Fruit fly (Drosophila melanogaster) whole organism, embryonic: ENCODE results near the gene Atg6.

Source experiments
- CG10543 ChIP-seq: fragments of 200-800 bp; sonication (Bioruptor generic); optimal IDR thresholded peaks from 3 replicates; lab custom pipeline; 2017; ENCODE audit warnings: missing biosample characterization, mild to moderate bottlenecking, missing genetic modification characterization, moderate library complexity
- CG11456 ChIP-seq: fragments of 200-800 bp; sonication (Bioruptor generic); IDR thresholded peaks from 3 replicates; pipeline ENCODE4 v1.3.6; 2022; ENCODE audit warnings: missing biosample characterization, missing genetic modification characterization
- CG13123 ChIP-seq: fragments of 200-800 bp; sonication (Bioruptor generic); optimal IDR thresholded peaks from 2 replicates; lab custom pipeline; 2016; ENCODE audit warnings: missing biosample characterization, missing genetic modification characterization
- CG16863 ChIP-seq: fragments of 200-800 bp; sonication (Bioruptor generic); optimal IDR thresholded peaks from 3 replicates; lab custom pipeline; 2016; ENCODE audit warnings: missing biosample characterization, missing genetic modification characterization
- CG17186 ChIP-seq: fragments of 200-800 bp; sonication (Bioruptor generic); optimal IDR thresholded peaks from 3 replicates; lab custom pipeline; 2017; ENCODE audit warnings: missing biosample characterization, missing genetic modification reagents, missing genetic modification characterization
- CG17912 ChIP-seq: fragments of 200-800 bp; sonication (Bioruptor generic); optimal IDR thresholded peaks from 2 replicates; lab custom pipeline; 2018; ENCODE audit warnings: missing biosample characterization, mild to moderate bottlenecking, missing genetic modification characterization
- CG1792 ChIP-seq: fragments of 200-800 bp; sonication (Bioruptor generic); optimal IDR thresholded peaks from 2 replicates; lab custom pipeline; 2016; ENCODE audit warnings: missing biosample characterization, missing genetic modification characterization
- CG18011 ChIP-seq: fragments of 200-800 bp; sonication (Bioruptor generic); optimal IDR thresholded peaks from 2 replicates; lab custom pipeline; 2017; ENCODE audit warnings: missing biosample characterization, missing genetic modification characterization, mild to moderate bottlenecking, moderate library complexity, missing genotype
- CG1832 ChIP-seq: fragments of 200-800 bp; sonication (Bioruptor generic); optimal IDR thresholded peaks from 2 replicates; lab custom pipeline; 2017; ENCODE audit warnings: missing biosample characterization, mild to moderate bottlenecking, missing genetic modification characterization, inconsistent platforms
- CG2120 ChIP-seq: fragments of 200-800 bp; sonication (Bioruptor generic); optimal IDR thresholded peaks from 3 replicates; lab custom pipeline; 2016; ENCODE audit warnings: missing biosample characterization, missing genetic modification characterization
- CG2712 ChIP-seq: fragments of 200-800 bp; optimal IDR thresholded peaks from 3 replicates; lab custom pipeline; 2019; ENCODE audit warnings: missing biosample characterization, mild to moderate bottlenecking, missing genetic modification characterization, moderate library complexity
- CG31224 ChIP-seq: fragments of 200-800 bp; sonication (Bioruptor generic); IDR thresholded peaks from 2 replicates; pipeline ENCODE4 v1.3.6; 2022; ENCODE audit warnings: missing biosample characterization, missing genetic modification characterization
- CG3407 ChIP-seq: fragments of 200-800 bp; sonication (Bioruptor generic); optimal IDR thresholded peaks from 2 replicates; lab custom pipeline; 2018; ENCODE audit warnings: missing biosample characterization, mild to moderate bottlenecking, missing genetic modification characterization
- CG34376 ChIP-seq: fragments of 200-800 bp; sonication (Bioruptor generic); optimal IDR thresholded peaks from 2 replicates; lab custom pipeline; 2018; ENCODE audit warnings: missing biosample characterization, mild to moderate bottlenecking, missing genetic modification characterization
- CG4328 ChIP-seq: fragments of 200-800 bp; sonication (Bioruptor generic); optimal IDR thresholded peaks from 3 replicates; lab custom pipeline; 2017; ENCODE audit warnings: missing biosample characterization, missing genetic modification reagents, missing genetic modification characterization
- CG9817 ChIP-seq: fragments of 200-800 bp; sonication (Bioruptor generic); optimal IDR thresholded peaks from 2 replicates; lab custom pipeline; 2018; ENCODE audit warnings: missing biosample characterization, mild to moderate bottlenecking, missing genetic modification characterization, moderate library complexity
- CG9876 ChIP-seq: fragments of 200-800 bp; sonication (Bioruptor generic); optimal IDR thresholded peaks from 2 replicates; lab custom pipeline; 2016; ENCODE audit warnings: missing biosample characterization, missing genetic modification characterization
- Camta ChIP-seq: fragments of 200-800 bp; sonication (Bioruptor generic); optimal IDR thresholded peaks from 2 replicates; lab custom pipeline; 2016; ENCODE audit warnings: missing biosample characterization, missing genetic modification characterization
- CoRest ChIP-seq: fragments of 200-800 bp; sonication (Bioruptor generic); optimal IDR thresholded peaks from 3 replicates; lab custom pipeline; 2018; ENCODE audit warnings: missing biosample characterization, mild to moderate bottlenecking, missing genetic modification characterization, moderate library complexity
- CrebB ChIP-seq: fragments of 200-800 bp; sonication (Bioruptor generic); optimal IDR thresholded peaks from 3 replicates; lab custom pipeline; 2018; ENCODE audit warnings: missing biosample characterization, mild to moderate bottlenecking, missing genetic modification characterization
- Dip2 ChIP-seq: fragments of 200-800 bp; sonication (Bioruptor generic); IDR thresholded peaks from 2 replicates; pipeline ENCODE4 v1.3.6; 2022; ENCODE audit warnings: missing biosample characterization, missing genetic modification characterization
- Dp ChIP-seq: fragments of 200-800 bp; sonication (Bioruptor generic); optimal IDR thresholded peaks from 2 replicates; lab custom pipeline; 2018; ENCODE audit warnings: missing biosample characterization, mild to moderate bottlenecking, missing genetic modification characterization, moderate library complexity
- E2f2 ChIP-seq: fragments of 200-800 bp; sonication (Bioruptor generic); IDR thresholded peaks from 2 replicates; pipeline ENCODE4 v1.3.6; 2022; ENCODE audit warnings: missing biosample characterization, missing genetic modification characterization
- Fer3 ChIP-seq: fragments of 200-800 bp; sonication (Bioruptor generic); optimal IDR thresholded peaks from 2 replicates; lab custom pipeline; 2018; ENCODE audit warnings: missing biosample characterization, mild to moderate bottlenecking, missing genetic modification characterization, moderate library complexity
- Hr3 ChIP-seq: fragments of 200-800 bp; sonication (Bioruptor generic); optimal IDR thresholded peaks from 3 replicates; lab custom pipeline; 2016; ENCODE audit warnings: missing biosample characterization, missing genetic modification characterization
- Lhr ChIP-seq: fragments of 200-800 bp; sonication (Bioruptor generic); optimal IDR thresholded peaks from 3 replicates; lab custom pipeline; 2017; ENCODE audit warnings: mild to moderate bottlenecking, missing biosample characterization, missing genetic modification reagents, missing genetic modification characterization
- Nf-YA ChIP-seq: fragments of 200-800 bp; sonication (Bioruptor generic); IDR thresholded peaks from 2 replicates; pipeline ENCODE4 v1.3.6; 2022; ENCODE audit warnings: missing biosample characterization, missing genetic modification characterization
- Side ChIP-seq: fragments of 200-800 bp; sonication (Bioruptor generic); optimal IDR thresholded peaks from 2 replicates; lab custom pipeline; 2016; ENCODE audit warnings: missing biosample characterization, missing genetic modification characterization
- Six4 ChIP-seq: fragments of 200-800 bp; sonication (Bioruptor generic); optimal IDR thresholded peaks from 2 replicates; lab custom pipeline; 2016; ENCODE audit warnings: missing biosample characterization, missing genetic modification characterization
- TFAM ChIP-seq: fragments of 200-800 bp; sonication (Bioruptor generic); optimal IDR thresholded peaks from 2 replicates; lab custom pipeline; 2017; ENCODE audit warnings: missing biosample characterization, missing genetic modification characterization, inconsistent platforms
- abd-A ChIP-seq: fragments of 200-800 bp; sonication (Bioruptor generic); optimal IDR thresholded peaks from 3 replicates; lab custom pipeline; 2019; ENCODE audit warnings: missing biosample characterization, mild to moderate bottlenecking, missing genetic modification characterization, moderate library complexity
- al ChIP-seq: fragments of 200-800 bp; sonication (Bioruptor generic); IDR thresholded peaks from 2 replicates; pipeline ENCODE4 v1.3.6; 2022; ENCODE audit warnings: missing biosample characterization, missing genetic modification characterization
- az2 ChIP-seq: fragments of 200-800 bp; sonication (Bioruptor generic); optimal IDR thresholded peaks from 3 replicates; lab custom pipeline; 2016; ENCODE audit warnings: missing biosample characterization, missing genetic modification characterization
- cad ChIP-seq: fragments of >200 bp; optimal IDR thresholded peaks from 2 replicates; lab custom pipeline; 2017; ENCODE audit warnings: missing biosample characterization, missing genetic modification characterization
- cg ChIP-seq: fragments of 200-800 bp; sonication (Bioruptor generic); optimal IDR thresholded peaks from 3 replicates; lab custom pipeline; 2019; ENCODE audit warnings: missing biosample characterization, mild to moderate bottlenecking, missing genetic modification characterization, moderate library complexity
- dysf ChIP-seq: fragments of 200-800 bp; sonication (Bioruptor generic); IDR thresholded peaks from 3 replicates; pipeline ENCODE4 v1.3.6; 2022; ENCODE audit warnings: missing biosample characterization, missing genetic modification characterization
- esg ChIP-seq: fragments of 200-800 bp; sonication (Bioruptor generic); conservative IDR thresholded peaks from 2 replicates; pipeline ENCODE4 v1.3.6; 2022; ENCODE audit warnings: missing biosample characterization, missing genetic modification characterization
- ewg ChIP-seq: fragments of 200-800 bp; sonication (Bioruptor generic); optimal IDR thresholded peaks from 3 replicates; lab custom pipeline; 2017; ENCODE audit warnings: mild to moderate bottlenecking, missing biosample characterization, missing genetic modification reagents, missing genetic modification characterization
- fd96Cb ChIP-seq: fragments of 200-800 bp; sonication (Bioruptor generic); optimal IDR thresholded peaks from 2 replicates; lab custom pipeline; 2018; ENCODE audit warnings: missing biosample characterization, mild to moderate bottlenecking, missing genetic modification characterization, moderate library complexity
- gce ChIP-seq: fragments of 200-800 bp; sonication (Bioruptor generic); IDR thresholded peaks from 3 replicates; pipeline ENCODE4 v1.3.6; 2022; ENCODE audit warnings: missing biosample characterization, missing genetic modification characterization
- gem ChIP-seq: fragments of 200-800 bp; sonication (Bioruptor generic); optimal IDR thresholded peaks from 2 replicates; lab custom pipeline; 2019; ENCODE audit warnings: missing biosample characterization, mild to moderate bottlenecking, missing genetic modification characterization, moderate library complexity
- gt ChIP-seq: fragments of 200-800 bp; sonication (Bioruptor generic); IDR thresholded peaks from 2 replicates; pipeline ENCODE4 v1.3.6; 2022; ENCODE audit warnings: missing biosample characterization, missing genetic modification characterization
- insv ChIP-seq, 2 experiments: fragments of 200-800 bp; sonication (Bioruptor generic); optimal IDR thresholded peaks; 3 replicates each; lab custom pipeline; 2016 to 2018; ENCODE audit warnings: missing biosample characterization in 2 of 2, missing genetic modification characterization in 2 of 2
- jigr1 ChIP-seq: fragments of 200-800 bp; sonication (Bioruptor generic); IDR thresholded peaks from 3 replicates; pipeline ENCODE4 v1.3.6; 2022; ENCODE audit warnings: missing biosample characterization, missing genetic modification characterization
- ken ChIP-seq: fragments of 200-800 bp; sonication (Bioruptor generic); IDR thresholded peaks from 3 replicates; pipeline ENCODE4 v1.3.6; 2022; ENCODE audit warnings: missing biosample characterization, missing genetic modification characterization
- mam ChIP-seq: fragments of 200-800 bp; sonication (Bioruptor generic); optimal IDR thresholded peaks from 3 replicates; lab custom pipeline; 2016; ENCODE audit warnings: missing biosample characterization, missing genetic modification characterization
- run ChIP-seq: fragments of 200-800 bp; sonication (Bioruptor generic); optimal IDR thresholded peaks from 3 replicates; lab custom pipeline; 2018; ENCODE audit warnings: missing biosample characterization, mild to moderate bottlenecking, missing genetic modification characterization
- salm ChIP-seq: fragments of 200-800 bp; sonication (Bioruptor generic); optimal IDR thresholded peaks from 2 replicates; lab custom pipeline; 2018; ENCODE audit warnings: missing biosample characterization, mild to moderate bottlenecking, missing genetic modification characterization
- tap ChIP-seq: fragments of 200-800 bp; optimal IDR thresholded peaks from 3 replicates; lab custom pipeline; 2019; ENCODE audit warnings: missing biosample characterization, mild to moderate bottlenecking, missing genetic modification characterization, moderate library complexity
- tna ChIP-seq: fragments of 200-800 bp; sonication (Bioruptor generic); IDR thresholded peaks from 2 replicates; pipeline ENCODE4 v1.3.6; 2022; ENCODE audit warnings: missing biosample characterization, missing genetic modification characterization; ENCODE audit not compliant: partially characterized antibody
- trem ChIP-seq: fragments of 200-800 bp; optimal IDR thresholded peaks from 3 replicates; lab custom pipeline; 2019; ENCODE audit warnings: missing biosample characterization, mild to moderate bottlenecking, missing genetic modification characterization, moderate library complexity

Atg6 gene

DNA sequence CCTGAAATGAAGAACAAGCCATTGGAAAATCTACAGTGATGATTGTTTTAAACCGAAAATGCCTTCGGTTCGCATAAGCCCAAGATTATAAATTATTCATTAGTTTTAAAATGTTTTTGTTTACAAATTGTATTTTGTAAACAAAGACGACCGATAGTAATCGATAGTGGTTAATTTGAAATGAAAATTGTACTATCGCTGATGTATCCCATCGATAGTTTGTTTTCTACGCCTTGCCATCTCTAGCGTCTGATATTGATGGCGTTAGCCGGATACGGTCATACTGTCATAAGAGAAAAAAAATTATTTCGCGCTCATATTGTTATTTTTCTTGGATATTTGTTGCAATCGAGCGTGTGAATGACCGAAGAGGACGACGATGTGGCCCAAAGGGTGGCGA is 7.5 kb upstream of the Atg6 start, which contains the start of gene SMC1 (continued):
- TF ChIP-seq ewg (GFP tag; lab: Kevin White, UChicago) (no peak), run (tag; lab: Kevin White, UChicago) (no peak), tna (GFP tag; lab: Robert Waterston, UW) (peak; percentile 97), CG17186 (GFP tag; lab: Kevin White, UChicago) (peak; percentile 47), CrebB (tag; lab: Kevin White, UChicago) (peak; percentile 24), Nf-YA (no peak), Dip2 (GFP tag; lab: Robert Waterston, UW) (no peak), CG13123 (GFP tag; lab: Kevin White, UChicago) (no peak), az2 (GFP tag; lab: Kevin White, UChicago) (peak; percentile 39), Lhr (GFP tag; lab: Kevin White, UChicago) (peak; percentile 31), CG1832 (no peak), Camta (GFP tag; lab: Kevin White, UChicago) (no peak), Dp (GFP tag; lab: Kevin White, UChicago) (peak; percentile 73), jigr1 (no peak; the same call in 2 of the 3 replicates), CG10543 (GFP tag; lab: Kevin White, UChicago) (peak; percentile 73), CG9876 (peak; percentile 25), CoRest (tag; lab: Kevin White, UChicago) (peak; percentile 46), Six4 (no peak), TFAM (GFP tag; lab: Kevin White, UChicago) (no peak), gem (no peak), Fer3 (tag; lab: Kevin White, UChicago) (peak; percentile 28), CG4328 (GFP tag; lab: Kevin White, UChicago) (peak; percentile 59), al (GFP tag; lab: Robert Waterston, UW) (peak; percentile 33; the same call in 1 of the 2 replicates), fd96Cb (tag; lab: Kevin White, UChicago) (no peak), insv (GFP tag; optimal IDR thresholded peaks at IDR 0.05; lab: Kevin White, UChicago) (no peak), Side (GFP tag; lab: Kevin White, UChicago) (no peak), trem (tag; lab: Kevin White, UChicago) (peak; percentile 88), cg (GFP tag; lab: Kevin White, UChicago) (no peak), abd-A (tag; lab: Kevin White, UChicago) (no peak), dysf (peak; percentile 38; the same call in 2 of the 3 replicates), gt (no peak), gce (no peak), CG31224 (GFP tag; lab: Robert Waterston, UW) (no peak), CG3407 (no peak), CG16863 (GFP tag; lab: Kevin White, UChicago) (no peak), CG2120 (GFP tag; lab: Kevin White, UChicago) (peak; percentile 52), CG2712 (peak; percentile 65), salm (tag; lab: Kevin White, UChicago) (no peak), CG9817 (tag; lab: Kevin White, UChicago) (no peak), esg (GFP tag; lab: Robert Waterston, UW) (no peak), CG34376 (peak; percentile 42), CG1792 (no peak), CG17912 (GFP tag; lab: Kevin White, UChicago) (peak; percentile 21), mam (GFP tag; lab: Kevin White, UChicago) (peak; percentile 68), tap (tag; lab: Kevin White, UChicago) (no peak), ken (no peak), E2f2 (GFP tag; lab: Robert Waterston, UW) (peak; percentile 81), CG18011 (no peak), CG11456 (no peak), Hr3 (GFP tag; lab: Kevin White, UChicago) (no peak), cad (GFP tag; lab: Kevin White, UChicago) (no peak)
